Worm (Caenorhabditis elegans): ENCODE results near the gene C10E2.2.

ce11 chrX:16773421-16773820 is 28.4 kb downstream of the C10E2.2 start:
- no peak for TF ChIP-seq ceh-39 (tag; optimal IDR thresholded peaks at IDR 0.05)
- TF ChIP-seq nhr-28 (tag; optimal IDR thresholded peaks at IDR 0.05), result no peak
- TF ChIP-seq zip-8 (tag; optimal IDR thresholded peaks at IDR 0.05), result no peak
- TF ChIP-seq lin-13 (tag; optimal IDR thresholded peaks at IDR 0.05), result no peak
- TF ChIP-seq unc-39 (tag; optimal IDR thresholded peaks at IDR 0.05), result no peak
- TF ChIP-seq nhr-237 (tag; optimal IDR thresholded peaks at IDR 0.05), result no peak
- no peak for TF ChIP-seq drap-1 (GFP tag; optimal IDR thresholded peaks at IDR 0.05)
- TF ChIP-seq hlh-1 (tag; optimal IDR thresholded peaks at IDR 0.05), result no peak
- TF ChIP-seq mab-5 (tag; optimal IDR thresholded peaks at IDR 0.05), result no peak
- TF ChIP-seq ztf-11 (tag; optimal IDR thresholded peaks at IDR 0.05), result no peak

Measured in whole organism, mixed stage, embryonic.